Worm (Caenorhabditis elegans) whole organism, young adult: Measurements from ENCODE around the gene F49F1.4.

Source experiments
- T26A5.8 ChIP-seq: sonication (generic microtip); optimal IDR thresholded peaks from 2 replicates; lab custom pipeline; 2016; ENCODE audit warnings: missing genetic modification characterization, missing compliant biosample characterization
- akir-1 ChIP-seq: fragments of 200-800 bp; sonication (Bioruptor generic); optimal IDR thresholded peaks from 2 replicates; lab custom pipeline; 2018; ENCODE audit warnings: mild to moderate bottlenecking, missing genetic modification characterization, moderate library complexity, missing compliant biosample characterization
- ama-1 ChIP-seq, 3 experiments: fragments of 150-350 bp in 1 of 3; sonication (generic microtip) in 2 of 3; optimal IDR thresholded peaks; 2 replicates each; lab custom pipeline; 2014 to 2018; ENCODE audit warnings: missing biosample characterization in 2 of 3, missing genetic modification characterization in 2 of 3, missing genetic modification reagents in 2 of 3
- ceh-100 ChIP-seq: fragments of 200-800 bp; sonication (Bioruptor generic); IDR thresholded peaks from 2 replicates; pipeline ENCODE4 v1.3.6; 2022; ENCODE audit warnings: missing genetic modification reagents, missing genetic modification characterization, missing compliant biosample characterization
- snpc-4 ChIP-seq, 5 experiments: fragments of 150-350 bp in 1 of 5; sonication (generic microtip) in 4 of 5; optimal IDR thresholded peaks; 2 replicates each; lab custom pipeline; 2014 to 2018; ENCODE audit warnings: missing genetic modification characterization in 5 of 5, missing biosample characterization in 3 of 5, antibody characterized with exemption in 2 of 5, mild to moderate bottlenecking in 2 of 5, missing compliant biosample characterization in 2 of 5, missing genotype in 2 of 5, moderate library complexity in 2 of 5, missing genetic modification reagents in 1 of 5
- sptf-2 ChIP-seq: fragments of 200-800 bp; sonication (Bioruptor generic); optimal IDR thresholded peaks from 2 replicates; lab custom pipeline; 2018; ENCODE audit warnings: mild to moderate bottlenecking, missing genetic modification characterization, missing compliant biosample characterization
- unc-62 ChIP-seq: fragments of 150-350 bp; optimal IDR thresholded peaks from 2 replicates; lab custom pipeline; 2014; ENCODE audit warnings: missing biosample characterization, missing genetic modification reagents, missing genetic modification characterization

- TF ChIP-seq unc-62 (GFP tag; lab: Kevin White, UChicago) (no peak), akir-1 (GFP tag; lab: Kevin White, UChicago) (no peak), snpc-4 (GFP tag; optimal IDR thresholded peaks at IDR 0.05; lab: Kevin White, UChicago) (no peak), snpc-4 (tag; optimal IDR thresholded peaks at IDR 0.05; lab: Kevin White, UChicago) (no peak), T26A5.8 (tag; lab: Kevin White, UChicago) (no peak), sptf-2 (GFP tag; lab: Kevin White, UChicago) (no peak), ceh-100 (GFP tag; lab: Robert Waterston, UW) (no peak), ama-1 (optimal IDR thresholded peaks at IDR 0.05; lab: Kevin White, UChicago) (no peak), ama-1 (GFP tag; optimal IDR thresholded peaks at IDR 0.05; lab: Kevin White, UChicago) (no peak)
These were observed 21.2 kb downstream of the F49F1.4 start for ce11 chrIV:4094364-4094763.
